Worm (Caenorhabditis elegans): ENCODE results near the gene clec-124.

clec-124 gene

ce11 chrII:3277686-3278085 lies 28.2 kb downstream of the clec-124 start, which contains the start of gene F02E11.4:
TSS of gene F02E11.4 (minus strand) at chrII:3277786.
- no peak for TF ChIP-seq nhr-76 (tag; optimal IDR thresholded peaks at IDR 0.05)
- TF ChIP-seq tbx-8 (GFP tag; optimal IDR thresholded peaks at IDR 0.05): no peak
- no peak for TF ChIP-seq elt-3 (tag; optimal IDR thresholded peaks at IDR 0.05)
- no peak for TF ChIP-seq nhr-2 (tag; optimal IDR thresholded peaks at IDR 0.05)
- no peak for TF ChIP-seq snpc-4 (tag; optimal IDR thresholded peaks at IDR 0.05)
- no peak for TF ChIP-seq ztf-11 (tag; optimal IDR thresholded peaks at IDR 0.05)
- no peak for TF ChIP-seq sem-2 (GFP tag; optimal IDR thresholded peaks at IDR 0.05)
- no peak for TF ChIP-seq ceh-83 (GFP tag; optimal IDR thresholded peaks at IDR 0.05)
- no peak for TF ChIP-seq unc-39 (tag; optimal IDR thresholded peaks at IDR 0.05)
- no peak for TF ChIP-seq nhr-237 (tag; optimal IDR thresholded peaks at IDR 0.05)
- no peak for TF ChIP-seq hlh-1 (tag; optimal IDR thresholded peaks at IDR 0.05)
- TF ChIP-seq ceh-43 (GFP tag; optimal IDR thresholded peaks at IDR 0.05): no peak
- no peak for TF ChIP-seq lsy-2 (tag; optimal IDR thresholded peaks at IDR 0.05)
- TF ChIP-seq lin-32 (GFP tag; optimal IDR thresholded peaks at IDR 0.05): no peak
- no peak for TF ChIP-seq mls-2 (tag; optimal IDR thresholded peaks at IDR 0.05)
- no peak for TF ChIP-seq nhr-12 (tag; optimal IDR thresholded peaks at IDR 0.05)
- TF ChIP-seq elt-1 (tag; optimal IDR thresholded peaks at IDR 0.05; ENCODE audit: borderline replicate concordance, insufficient read depth): no peak
- TF ChIP-seq pha-4 (tag; optimal IDR thresholded peaks at IDR 0.05): no peak

ce11 chrII:3278634-3279033 lies 29.1 kb downstream of the clec-124 start, which contains the start of gene wht-4:
TSS of gene wht-4 (plus strand) at chrII:3278934.
- TF ChIP-seq elt-3 (tag; optimal IDR thresholded peaks at IDR 0.05) (no peak), nhr-2 (tag; optimal IDR thresholded peaks at IDR 0.05) (no peak), tbx-8 (GFP tag; optimal IDR thresholded peaks at IDR 0.05) (no peak), unc-120 (tag; optimal IDR thresholded peaks at IDR 0.05; ENCODE audit: poor library complexity, severe bottlenecking) (no peak), M03D4.4 (tag; optimal IDR thresholded peaks at IDR 0.05) (no peak), mls-2 (tag; optimal IDR thresholded peaks at IDR 0.05) (no peak), lsy-2 (tag; optimal IDR thresholded peaks at IDR 0.05) (no peak), pha-4 (tag; optimal IDR thresholded peaks at IDR 0.05) (no peak), unc-39 (tag; optimal IDR thresholded peaks at IDR 0.05) (no peak)

- no peak for TF ChIP-seq bed-3 (GFP tag; optimal IDR thresholded peaks at IDR 0.05)
- no peak for TF ChIP-seq unc-39 (tag; optimal IDR thresholded peaks at IDR 0.05)
- TF ChIP-seq nhr-76 (tag; optimal IDR thresholded peaks at IDR 0.05): no peak
- TF ChIP-seq ceh-83 (GFP tag; optimal IDR thresholded peaks at IDR 0.05): no peak
- TF ChIP-seq mab-5 (tag; optimal IDR thresholded peaks at IDR 0.05): no peak
- TF ChIP-seq nhr-28 (tag; optimal IDR thresholded peaks at IDR 0.05): no peak
- no peak for TF ChIP-seq blmp-1 (tag; optimal IDR thresholded peaks at IDR 0.05)
- TF ChIP-seq cnd-1 (tag; optimal IDR thresholded peaks at IDR 0.05): no peak
- no peak for TF ChIP-seq mep-1 (tag; optimal IDR thresholded peaks at IDR 0.05)
- no peak for TF ChIP-seq snpc-4 (tag; optimal IDR thresholded peaks at IDR 0.05)
- TF ChIP-seq mls-2 (tag; optimal IDR thresholded peaks at IDR 0.05): no peak
- no peak for TF ChIP-seq elt-1 (tag; optimal IDR thresholded peaks at IDR 0.05; ENCODE audit: borderline replicate concordance, insufficient read depth)
- TF ChIP-seq ceh-39 (tag; optimal IDR thresholded peaks at IDR 0.05): no peak
- TF ChIP-seq drap-1 (GFP tag; optimal IDR thresholded peaks at IDR 0.05): no peak
- no peak for TF ChIP-seq ces-1 (GFP tag; optimal IDR thresholded peaks at IDR 0.05)
- no peak for TF ChIP-seq zip-8 (tag; optimal IDR thresholded peaks at IDR 0.05)
- TF ChIP-seq unc-62 (GFP tag; optimal IDR thresholded peaks at IDR 0.05): no peak
These were observed 32.8 kb downstream of the clec-124 start, which contains the start of gene nep-13 for ce11 chrII:3282353-3282752. TSS of gene nep-13 (plus strand) at chrII:3282653.

ce11 chrII:3284558-3284957 lies 35.1 kb downstream of the clec-124 start, which contains the start of gene scl-15:
TSS of gene scl-15 (minus strand) at chrII:3284658.
- TF ChIP-seq unc-39 (tag; optimal IDR thresholded peaks at IDR 0.05): no peak
- TF ChIP-seq hlh-1 (tag; optimal IDR thresholded peaks at IDR 0.05): no peak
- TF ChIP-seq ham-2 (GFP tag; optimal IDR thresholded peaks at IDR 0.05): no peak
- TF ChIP-seq ceh-43 (GFP tag; optimal IDR thresholded peaks at IDR 0.05): no peak
- TF ChIP-seq elt-3 (tag; optimal IDR thresholded peaks at IDR 0.05): no peak
- no peak for TF ChIP-seq snpc-4 (tag; optimal IDR thresholded peaks at IDR 0.05)
- no peak for TF ChIP-seq ztf-11 (tag; optimal IDR thresholded peaks at IDR 0.05)
- TF ChIP-seq unc-120 (tag; optimal IDR thresholded peaks at IDR 0.05; ENCODE audit: poor library complexity, severe bottlenecking): no peak
- no peak for TF ChIP-seq mab-5 (tag; optimal IDR thresholded peaks at IDR 0.05)
- TF ChIP-seq cnd-1 (tag; optimal IDR thresholded peaks at IDR 0.05): no peak
- no peak for TF ChIP-seq lsy-2 (tag; optimal IDR thresholded peaks at IDR 0.05)
- TF ChIP-seq nhr-2 (tag; optimal IDR thresholded peaks at IDR 0.05): no peak
- TF ChIP-seq mls-2 (tag; optimal IDR thresholded peaks at IDR 0.05): no peak
- TF ChIP-seq nhr-12 (tag; optimal IDR thresholded peaks at IDR 0.05): no peak
- TF ChIP-seq drap-1 (GFP tag; optimal IDR thresholded peaks at IDR 0.05): no peak
- TF ChIP-seq ceh-83 (GFP tag; optimal IDR thresholded peaks at IDR 0.05): no peak
- TF ChIP-seq pha-4 (tag; optimal IDR thresholded peaks at IDR 0.05): no peak

Measured in whole organism, mixed stage, embryonic.